Worm (Caenorhabditis elegans) whole organism, dauer: ENCODE results near the gene ctr-9.

Source experiments
- unc-62 ChIP-seq: sonication (generic microtip); optimal IDR thresholded peaks from 2 replicates; lab custom pipeline; 2017; ENCODE audit warnings: missing biosample characterization, missing genetic modification reagents, missing genetic modification characterization

ctr-9 gene

ce11 chrIII:9544125-9544524 lies 52.9 kb downstream of the ctr-9 start, which contains the start of gene ZK1098.9:
Gene ZK1098.9 (plus strand): TSS chrIII:9544425.
- no peak for TF ChIP-seq unc-62 (GFP tag; lab: Kevin White, UChicago)

DNA sequence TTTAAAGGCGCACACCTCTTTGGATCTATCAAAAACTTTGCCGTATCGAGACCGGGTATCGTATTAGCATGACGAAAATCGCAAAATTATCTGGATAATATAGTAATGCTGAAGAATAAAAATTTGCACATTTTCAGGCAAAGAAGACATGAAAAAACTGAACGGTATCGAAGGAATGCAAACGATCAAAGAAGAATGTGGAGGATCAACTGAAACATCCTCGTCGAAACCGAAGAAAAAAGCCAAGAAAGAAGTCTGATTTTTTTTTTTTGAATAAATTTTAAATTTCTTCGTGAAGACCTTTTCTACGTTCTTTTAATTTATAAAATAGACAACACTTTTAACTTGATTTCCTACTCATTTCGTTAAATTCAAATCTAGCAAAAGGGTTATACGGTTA lies 53.6 kb downstream of the ctr-9 start, which contains the start of gene ZK1098.12:
TSS of gene ZK1098.12 (plus strand) at position 301 of the 400 bp plus-strand sequence.
- no peak for TF ChIP-seq unc-62 (GFP tag; lab: Kevin White, UChicago)

- no peak for TF ChIP-seq unc-62 (GFP tag; lab: Kevin White, UChicago)
Observed at ce11 chrIII:9546016-9546659, 54.9 kb downstream of the ctr-9 start, which contains the start of gene unc-16. Gene unc-16 (plus strand): TSS chrIII:9546258.
